Fruit fly (Drosophila melanogaster) whole organism, wandering third instar larva: ENCODE measurements around the gene DNaseII.

ENCODE experiments used
- Abd-B ChIP-seq: fragments of >200 bp; optimal IDR thresholded peaks from 2 replicates; lab custom pipeline; 2017; ENCODE audit warnings: missing biosample characterization, missing genetic modification characterization
- CG32264 ChIP-seq: fragments of 200-800 bp; sonication (Bioruptor generic); optimal IDR thresholded peaks from 2 replicates; lab custom pipeline; 2016; ENCODE audit warnings: missing biosample characterization, missing genetic modification characterization
- CrebA ChIP-seq: fragments of 200-800 bp; sonication (Bioruptor generic); optimal IDR thresholded peaks from 2 replicates; lab custom pipeline; 2016; ENCODE audit warnings: missing biosample characterization, mild to moderate bottlenecking, missing genetic modification characterization, borderline replicate concordance
- Dfd ChIP-seq: fragments of >200 bp; optimal IDR thresholded peaks from 2 replicates; lab custom pipeline; 2017; ENCODE audit warnings: missing biosample characterization, missing genetic modification characterization
- Dif ChIP-seq: fragments of 200-275, 200-300 bp; sonication (Bioruptor generic); optimal IDR thresholded peaks from 2 replicates; lab custom pipeline; 2018; ENCODE audit warnings: missing biosample characterization, missing genetic modification characterization; ENCODE audit not compliant: partially characterized antibody
- GATAd ChIP-seq: sonication (Bioruptor generic); optimal IDR thresholded peaks from 2 replicates; lab custom pipeline; 2016; ENCODE audit warnings: missing biosample characterization, missing genetic modification characterization
- HLH106 ChIP-seq: fragments of 200-800 bp; optimal IDR thresholded peaks from 3 replicates; lab custom pipeline; 2019; ENCODE audit warnings: missing biosample characterization, mild to moderate bottlenecking, missing genetic modification characterization, moderate library complexity
- Hnf4 ChIP-seq: fragments of 200-800 bp; sonication (Bioruptor generic); optimal IDR thresholded peaks from 2 replicates; lab custom pipeline; 2016; ENCODE audit warnings: missing biosample characterization, mild to moderate bottlenecking, missing genetic modification characterization
- Hr78 ChIP-seq: fragments of >200 bp; optimal IDR thresholded peaks from 2 replicates; lab custom pipeline; 2017; ENCODE audit warnings: missing biosample characterization, missing genetic modification characterization
- Hr83 ChIP-seq: fragments of 200-300 bp; sonication (Bioruptor generic); optimal IDR thresholded peaks from 2 replicates; lab custom pipeline; 2016; ENCODE audit warnings: missing biosample characterization, mild to moderate bottlenecking, missing genetic modification characterization, moderate library complexity; ENCODE audit not compliant: poor library complexity, severe bottlenecking
- Mio ChIP-seq: sonication (Bioruptor generic); optimal IDR thresholded peaks from 2 replicates; lab custom pipeline; 2016; ENCODE audit warnings: missing biosample characterization, missing genetic modification characterization
- Myc ChIP-seq: fragments of >200 bp; optimal IDR thresholded peaks from 2 replicates; lab custom pipeline; 2017
- OdsH ChIP-seq: fragments of 200-800 bp; sonication (Bioruptor generic); optimal IDR thresholded peaks from 2 replicates; lab custom pipeline; 2016; ENCODE audit warnings: missing biosample characterization, mild to moderate bottlenecking, missing genetic modification characterization
- Sp1 ChIP-seq: fragments of 200-800 bp; sonication (Bioruptor generic); optimal IDR thresholded peaks from 3 replicates; lab custom pipeline; 2019; ENCODE audit warnings: missing biosample characterization, mild to moderate bottlenecking, missing genetic modification characterization, moderate library complexity
- Vsx2 ChIP-seq: fragments of 200-300, 225-300 bp; sonication (Bioruptor generic); optimal IDR thresholded peaks from 2 replicates; lab custom pipeline; 2018; ENCODE audit warnings: missing biosample characterization, missing genetic modification characterization; ENCODE audit not compliant: partially characterized antibody
- br ChIP-seq: fragments of 200-800 bp; sonication (Bioruptor generic); optimal IDR thresholded peaks from 2 replicates; lab custom pipeline; 2016; ENCODE audit warnings: missing biosample characterization, missing genetic modification characterization
- brk ChIP-seq: fragments of 200-800 bp; sonication (Bioruptor generic); optimal IDR thresholded peaks from 2 replicates; lab custom pipeline; 2016; ENCODE audit warnings: missing biosample characterization, mild to moderate bottlenecking, missing genetic modification characterization
- dl ChIP-seq, 2 experiments: fragments of 175-275, 200-275 bp in 1 of 2; fragments of 200-275 bp in 1 of 2; sonication (Bioruptor generic); optimal IDR thresholded peaks; lab custom pipeline; 2018; ENCODE audit warnings: mild to moderate bottlenecking in 2 of 2, missing biosample characterization in 2 of 2, missing genetic modification characterization in 2 of 2, moderate library complexity in 2 of 2; ENCODE audit not compliant: partially characterized antibody in 2 of 2, insufficient read depth in 1 of 2
- dmrt93B ChIP-seq: fragments of 200-800 bp; sonication (Bioruptor generic); optimal IDR thresholded peaks from 2 replicates; lab custom pipeline; 2018; ENCODE audit warnings: missing biosample characterization, mild to moderate bottlenecking, missing genetic modification characterization
- dsf ChIP-seq: sonication (Bioruptor generic); optimal IDR thresholded peaks from 2 replicates; lab custom pipeline; 2016; ENCODE audit warnings: missing biosample characterization, missing genetic modification characterization, borderline replicate concordance
- ey ChIP-seq: fragments of 200-800 bp; sonication (Bioruptor generic); optimal IDR thresholded peaks from 2 replicates; lab custom pipeline; 2016; ENCODE audit warnings: missing biosample characterization, missing genetic modification characterization
- foxo ChIP-seq, 2 experiments: fragments of 200-800 bp; sonication (Bioruptor generic); optimal IDR thresholded peaks; 2 replicates in 1 of 2; 3 replicates in 1 of 2; lab custom pipeline; 2016 to 2017; ENCODE audit warnings: missing biosample characterization in 2 of 2, missing genetic modification characterization in 2 of 2
- fru ChIP-seq: fragments of 200-800 bp; sonication (Bioruptor generic); optimal IDR thresholded peaks from 3 replicates; lab custom pipeline; 2016; ENCODE audit warnings: missing biosample characterization, mild to moderate bottlenecking, missing genetic modification characterization
- h ChIP-seq: fragments of 200-800 bp; sonication (Bioruptor generic); optimal IDR thresholded peaks from 3 replicates; lab custom pipeline; 2016; ENCODE audit warnings: missing biosample characterization, mild to moderate bottlenecking, missing genetic modification characterization
- jim ChIP-seq: fragments of 175-275, 200-325 bp; sonication (Bioruptor generic); optimal IDR thresholded peaks from 2 replicates; lab custom pipeline; 2016; ENCODE audit warnings: missing biosample characterization, mild to moderate bottlenecking, missing genetic modification characterization
- lola ChIP-seq: fragments of >200 bp; optimal IDR thresholded peaks from 2 replicates; lab custom pipeline; 2017; ENCODE audit warnings: missing biosample characterization, missing genetic modification characterization
- pan ChIP-seq: fragments of >200 bp; optimal IDR thresholded peaks from 2 replicates; lab custom pipeline; 2017
- psq ChIP-seq: fragments of 200-800 bp; sonication (Bioruptor generic); optimal IDR thresholded peaks from 3 replicates; lab custom pipeline; 2017; ENCODE audit warnings: missing biosample characterization, mild to moderate bottlenecking, missing genetic modification characterization, moderate library complexity
- rgr ChIP-seq: fragments of 200-800 bp; sonication (Bioruptor generic); optimal IDR thresholded peaks from 3 replicates; lab custom pipeline; 2016; ENCODE audit warnings: missing biosample characterization, mild to moderate bottlenecking, missing genetic modification characterization
- sv ChIP-seq: fragments of 200-800 bp; sonication (Bioruptor generic); optimal IDR thresholded peaks from 3 replicates; lab custom pipeline; 2016; ENCODE audit warnings: missing biosample characterization, missing genetic modification characterization
- tai ChIP-seq: sonication (Bioruptor generic); optimal IDR thresholded peaks from 2 replicates; lab custom pipeline; 2016; ENCODE audit warnings: missing biosample characterization, missing genetic modification characterization
- usp ChIP-seq: fragments of >200 bp; optimal IDR thresholded peaks from 2 replicates; lab custom pipeline; 2017; ENCODE audit warnings: missing biosample characterization, missing genetic modification characterization
- woc ChIP-seq: sonication (Bioruptor generic); optimal IDR thresholded peaks from 2 replicates; lab custom pipeline; 2016; ENCODE audit warnings: missing biosample characterization, mild to moderate bottlenecking, missing genetic modification characterization

Gene DNaseII

DNA sequence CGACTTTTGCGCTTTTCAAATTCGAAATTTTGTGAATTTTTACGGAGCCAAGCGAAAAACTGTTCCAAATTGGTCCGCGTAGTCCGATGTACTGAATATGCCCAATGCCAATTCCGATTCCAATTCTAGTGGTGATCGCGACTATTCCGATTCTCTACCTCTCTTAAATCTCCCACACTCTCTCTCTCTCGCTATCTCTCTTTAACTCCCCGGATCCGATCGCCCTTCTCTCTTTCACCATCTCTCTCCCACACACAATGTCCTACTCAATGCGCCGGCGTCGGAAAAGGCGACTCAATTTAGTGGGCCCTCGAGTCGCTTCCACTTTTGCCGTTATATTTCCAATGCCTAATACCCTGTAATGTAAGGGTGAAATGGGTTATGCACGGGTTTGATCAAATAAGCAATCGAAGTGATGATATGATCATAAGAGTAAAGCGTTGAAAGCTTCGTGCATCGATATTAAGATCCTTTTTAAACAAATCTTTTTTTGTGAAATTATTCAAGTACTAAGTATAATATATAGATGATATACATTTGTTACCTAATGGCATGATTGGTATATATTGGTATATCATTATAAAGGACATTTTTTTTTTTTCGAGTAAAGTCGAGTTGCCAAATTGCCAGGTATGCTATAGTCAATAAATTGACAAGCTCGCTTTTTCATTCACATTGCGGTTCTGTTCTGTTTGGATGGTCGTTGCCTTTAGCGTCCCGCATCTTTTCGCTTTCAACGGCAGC lies 30.3 kb downstream of the DNaseII start:
- TF ChIP-seq usp (GFP tag; lab: Kevin White, UChicago) (no peak), Dfd (no peak), dl (GFP tag; optimal IDR thresholded peaks at IDR 0.05; lab: Kevin White, UChicago; ENCODE audit: insufficient read depth in 1 of 2, partially characterized antibody in 2 of 2) (no peak), Dif (GFP tag; lab: Kevin White, UChicago) (no peak), woc (no peak), fru (GFP tag; lab: Kevin White, UChicago) (peak; percentile 28), sv (peak; percentile 67), foxo (GFP tag; optimal IDR thresholded peaks at IDR 0.05; lab: Kevin White, UChicago) (peak in 1 of 2 experiments; percentile 30), h (peak; percentile 24), Mio (no peak), GATAd (GFP tag; lab: Kevin White, UChicago) (no peak), jim (GFP tag; lab: Kevin White, UChicago) (no peak), HLH106 (tag; lab: Kevin White, UChicago) (no peak), CrebA (GFP tag; lab: Kevin White, UChicago) (no peak), Abd-B (GFP tag; lab: Kevin White, UChicago) (no peak), tai (no peak), brk (GFP tag; lab: Kevin White, UChicago) (no peak), ey (no peak), lola (GFP tag; lab: Kevin White, UChicago) (no peak), Vsx2 (GFP tag; lab: Kevin White, UChicago) (no peak), Hnf4 (GFP tag; lab: Kevin White, UChicago) (no peak), Sp1 (no peak), psq (GFP tag; lab: Kevin White, UChicago) (peak; percentile 9), pan (lab: Kevin White, UChicago) (no peak), CG32264 (GFP tag; lab: Kevin White, UChicago) (no peak), rgr (GFP tag; lab: Kevin White, UChicago) (no peak), dsf (GFP tag; lab: Kevin White, UChicago) (no peak), Hr78 (no peak), br (GFP tag; lab: Kevin White, UChicago) (no peak), dmrt93B (GFP tag; lab: Kevin White, UChicago) (peak; percentile 7), Hr83 (GFP tag; lab: Kevin White, UChicago) (no peak)

DNA sequence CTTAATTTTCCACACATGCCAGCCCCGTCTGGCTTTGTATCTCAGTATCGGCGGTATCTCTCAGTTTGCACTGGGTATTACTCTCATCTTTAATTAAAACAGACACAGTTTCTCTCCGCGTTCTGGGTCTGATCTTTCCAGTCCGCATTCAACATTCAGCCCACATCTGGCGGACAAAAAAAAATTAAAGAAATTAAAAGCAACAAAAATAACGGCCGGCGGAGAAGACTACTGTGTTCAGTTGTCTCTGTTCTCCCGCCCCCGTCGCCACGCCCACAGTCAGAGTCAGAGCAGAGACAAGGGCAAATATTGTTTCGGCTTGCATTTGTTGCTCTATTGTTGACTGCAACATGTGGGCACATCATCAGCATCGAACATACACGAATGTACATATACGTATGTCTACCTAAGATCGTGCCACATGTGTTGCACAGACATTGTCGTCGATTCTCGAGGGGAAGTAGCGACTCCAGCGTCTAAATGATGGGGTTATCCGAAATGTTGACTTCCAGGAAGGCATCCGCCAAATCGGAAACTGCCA lies 30.9 kb downstream of the DNaseII start:
- TF ChIP-seq Dfd (no peak), OdsH (GFP tag; lab: Kevin White, UChicago) (no peak), Dif (GFP tag; lab: Kevin White, UChicago) (no peak), Vsx2 (GFP tag; lab: Kevin White, UChicago) (no peak), Hr78 (no peak), Myc (lab: Kevin White, UChicago) (no peak), dl (GFP tag; optimal IDR thresholded peaks at IDR 0.05; lab: Kevin White, UChicago; ENCODE audit: insufficient read depth in 1 of 2, partially characterized antibody in 2 of 2) (no peak), Mio (no peak), pan (lab: Kevin White, UChicago) (no peak), HLH106 (tag; lab: Kevin White, UChicago) (no peak), dsf (GFP tag; lab: Kevin White, UChicago) (no peak), woc (no peak), dmrt93B (GFP tag; lab: Kevin White, UChicago) (no peak), brk (GFP tag; lab: Kevin White, UChicago) (no peak)

DNA sequence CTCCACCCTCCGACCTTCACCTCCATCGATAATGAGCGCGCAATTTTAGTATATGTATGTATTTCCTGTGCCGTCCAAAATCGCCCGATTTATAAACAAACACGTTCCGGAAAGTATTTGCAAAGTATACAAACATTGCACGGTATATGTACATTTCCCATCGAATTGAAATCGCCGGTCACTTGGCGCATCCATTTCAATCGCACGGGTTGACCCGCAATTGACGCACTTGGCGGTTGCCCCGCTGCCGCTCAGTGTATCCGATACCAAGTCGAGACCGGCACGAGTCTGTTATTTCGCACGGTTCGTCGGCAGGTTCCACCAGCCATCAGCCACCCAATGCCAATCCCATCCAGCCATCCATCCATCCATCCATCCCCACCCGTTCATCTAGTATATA lies 31.4 kb downstream of the DNaseII start:
- TF ChIP-seq h = no peak
- no peak for TF ChIP-seq foxo (GFP tag; optimal IDR thresholded peaks at IDR 0.05; lab: Kevin White, UChicago)
- no peak for TF ChIP-seq usp (GFP tag; lab: Kevin White, UChicago)
- no peak for TF ChIP-seq sv
- TF ChIP-seq fru (GFP tag; lab: Kevin White, UChicago) = no peak
